Fruit fly (Drosophila melanogaster) whole organism, wandering third instar larva: ENCODE results near the gene CG14693.

ENCODE experiments used
- CG9705 ChIP-seq: fragments of 200-800 bp; sonication (Bioruptor generic); optimal IDR thresholded peaks from 2 replicates; lab custom pipeline; 2018; ENCODE audit warnings: missing biosample characterization, mild to moderate bottlenecking, missing genetic modification characterization
- Dif ChIP-seq: fragments of 200-275, 200-300 bp; sonication (Bioruptor generic); optimal IDR thresholded peaks from 2 replicates; lab custom pipeline; 2018; ENCODE audit warnings: missing biosample characterization, missing genetic modification characterization; ENCODE audit not compliant: partially characterized antibody
- HLH106 ChIP-seq: fragments of 200-800 bp; optimal IDR thresholded peaks from 3 replicates; lab custom pipeline; 2019; ENCODE audit warnings: missing biosample characterization, mild to moderate bottlenecking, missing genetic modification characterization, moderate library complexity
- Hr78 ChIP-seq: fragments of >200 bp; optimal IDR thresholded peaks from 2 replicates; lab custom pipeline; 2017; ENCODE audit warnings: missing biosample characterization, missing genetic modification characterization
- Hr83 ChIP-seq: fragments of 200-300 bp; sonication (Bioruptor generic); optimal IDR thresholded peaks from 2 replicates; lab custom pipeline; 2016; ENCODE audit warnings: missing biosample characterization, mild to moderate bottlenecking, missing genetic modification characterization, moderate library complexity; ENCODE audit not compliant: poor library complexity, severe bottlenecking
- Jra ChIP-seq: sonication (Bioruptor generic); optimal IDR thresholded peaks from 2 replicates; lab custom pipeline; 2016; ENCODE audit warnings: missing biosample characterization, missing genetic modification characterization
- Mio ChIP-seq: sonication (Bioruptor generic); optimal IDR thresholded peaks from 2 replicates; lab custom pipeline; 2016; ENCODE audit warnings: missing biosample characterization, missing genetic modification characterization
- OdsH ChIP-seq: fragments of 200-800 bp; sonication (Bioruptor generic); optimal IDR thresholded peaks from 2 replicates; lab custom pipeline; 2016; ENCODE audit warnings: missing biosample characterization, mild to moderate bottlenecking, missing genetic modification characterization
- Sp1 ChIP-seq: fragments of 200-800 bp; sonication (Bioruptor generic); optimal IDR thresholded peaks from 3 replicates; lab custom pipeline; 2019; ENCODE audit warnings: missing biosample characterization, mild to moderate bottlenecking, missing genetic modification characterization, moderate library complexity
- dmrt93B ChIP-seq: fragments of 200-800 bp; sonication (Bioruptor generic); optimal IDR thresholded peaks from 2 replicates; lab custom pipeline; 2018; ENCODE audit warnings: missing biosample characterization, mild to moderate bottlenecking, missing genetic modification characterization
- ey ChIP-seq: fragments of 200-800 bp; sonication (Bioruptor generic); optimal IDR thresholded peaks from 2 replicates; lab custom pipeline; 2016; ENCODE audit warnings: missing biosample characterization, missing genetic modification characterization
- foxo ChIP-seq, 2 experiments: fragments of 200-800 bp; sonication (Bioruptor generic); optimal IDR thresholded peaks; 2 replicates in 1 of 2; 3 replicates in 1 of 2; lab custom pipeline; 2016 to 2017; ENCODE audit warnings: missing biosample characterization in 2 of 2, missing genetic modification characterization in 2 of 2
- h ChIP-seq: fragments of 200-800 bp; sonication (Bioruptor generic); optimal IDR thresholded peaks from 3 replicates; lab custom pipeline; 2016; ENCODE audit warnings: missing biosample characterization, mild to moderate bottlenecking, missing genetic modification characterization
- jim ChIP-seq: fragments of 175-275, 200-325 bp; sonication (Bioruptor generic); optimal IDR thresholded peaks from 2 replicates; lab custom pipeline; 2016; ENCODE audit warnings: missing biosample characterization, mild to moderate bottlenecking, missing genetic modification characterization
- sage ChIP-seq: fragments of 200-800 bp; sonication (Bioruptor generic); optimal IDR thresholded peaks from 2 replicates; lab custom pipeline; 2016; ENCODE audit warnings: missing biosample characterization, mild to moderate bottlenecking, missing genetic modification characterization
- tai ChIP-seq: sonication (Bioruptor generic); optimal IDR thresholded peaks from 2 replicates; lab custom pipeline; 2016; ENCODE audit warnings: missing biosample characterization, missing genetic modification characterization
- usp ChIP-seq: fragments of >200 bp; optimal IDR thresholded peaks from 2 replicates; lab custom pipeline; 2017; ENCODE audit warnings: missing biosample characterization, missing genetic modification characterization

The CG14693 gene

dm6 chr3R:10776047-10776659 lies 38.7 kb downstream of the CG14693 start:
- TF ChIP-seq jim = no peak
- no peak for TF ChIP-seq Jra (GFP tag; lab: Kevin White, UChicago)
- TF ChIP-seq h (GFP tag; lab: Kevin White, UChicago) = no peak
- TF ChIP-seq Hr83 (GFP tag; lab: Kevin White, UChicago) = no peak
- no peak for TF ChIP-seq dmrt93B (GFP tag; lab: Kevin White, UChicago)
- no peak for TF ChIP-seq tai (GFP tag; lab: Kevin White, UChicago)
- TF ChIP-seq usp (GFP tag; lab: Kevin White, UChicago) = no peak
- TF ChIP-seq Hr78 (GFP tag; lab: Kevin White, UChicago) = no peak
- TF ChIP-seq HLH106 (tag; lab: Kevin White, UChicago) = no peak
- no peak for TF ChIP-seq Sp1 (GFP tag; lab: Kevin White, UChicago)
- TF ChIP-seq OdsH (GFP tag; lab: Kevin White, UChicago) = no peak

- no peak for TF ChIP-seq CG9705 (GFP tag; lab: Kevin White, UChicago)
- peak; percentile 15 for TF ChIP-seq h (GFP tag; lab: Kevin White, UChicago)
Observed at dm6 chr3R:10775246-10775645, 39.6 kb downstream of the CG14693 start.

- TF ChIP-seq Dif (no peak), sage (GFP tag; lab: Kevin White, UChicago) (peak; percentile 18), foxo (GFP tag; optimal IDR thresholded peaks at IDR 0.05; lab: Kevin White, UChicago) (no peak)
Observed at dm6 chr3R:10767526-10767925, 47.3 kb downstream of the CG14693 start, which contains the start of gene TfIIFbeta. TSS of gene TfIIFbeta (minus strand) at chr3R:10767804.

dm6 chr3R:10761980-10762379 lies 52.9 kb downstream of the CG14693 start:
- no peak for TF ChIP-seq Mio (GFP tag; lab: Kevin White, UChicago)
- TF ChIP-seq ey (GFP tag; lab: Kevin White, UChicago) = peak; percentile 12
- TF ChIP-seq, all 38 proteins: peak for 1
